Worm (Caenorhabditis elegans): ENCODE measurements around the gene mcat-1.

Gene mcat-1

ce11 chrII:73329-73728, 18.0 kb downstream of the mcat-1 start:
- TF ChIP-seq W03F9.2 (tag; optimal IDR thresholded peaks at IDR 0.05) (no peak), him-1 (tag; optimal IDR thresholded peaks at IDR 0.05) (no peak), dao-5 (tag; optimal IDR thresholded peaks at IDR 0.05) (no peak)

- TF ChIP-seq W03F9.2 (tag; optimal IDR thresholded peaks at IDR 0.05) (no peak), dao-5 (tag; optimal IDR thresholded peaks at IDR 0.05) (no peak), him-1 (tag; optimal IDR thresholded peaks at IDR 0.05) (no peak)
These were observed 22.0 kb downstream of the mcat-1 start, which contains the start of gene egl-26 for ce11 chrII:69354-69753. egl-26 (plus strand) TSS chrII:69654.

DNA sequence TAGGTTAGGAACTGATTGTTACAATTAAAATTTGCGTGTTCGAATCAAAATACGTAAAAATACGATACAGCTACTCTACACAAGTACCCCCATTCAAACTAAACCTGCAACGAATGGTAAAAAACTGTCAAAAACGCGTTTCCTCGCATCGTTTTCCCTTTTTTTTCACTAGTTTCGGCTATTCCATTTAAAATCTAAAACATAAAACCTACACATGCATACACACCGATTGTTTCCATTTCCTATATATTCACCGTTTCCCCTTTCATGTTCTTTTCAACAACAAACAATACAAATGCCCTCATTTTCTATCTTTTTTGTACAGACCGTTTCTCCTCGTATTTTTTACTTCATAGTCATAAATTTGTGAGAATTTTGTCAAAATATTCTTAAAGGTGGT, 22.6 kb downstream of the mcat-1 start:
- TF ChIP-seq dao-5 (tag; optimal IDR thresholded peaks at IDR 0.05) (no peak), W03F9.2 (tag; optimal IDR thresholded peaks at IDR 0.05) (no peak), him-1 (tag; optimal IDR thresholded peaks at IDR 0.05) (no peak)

DNA sequence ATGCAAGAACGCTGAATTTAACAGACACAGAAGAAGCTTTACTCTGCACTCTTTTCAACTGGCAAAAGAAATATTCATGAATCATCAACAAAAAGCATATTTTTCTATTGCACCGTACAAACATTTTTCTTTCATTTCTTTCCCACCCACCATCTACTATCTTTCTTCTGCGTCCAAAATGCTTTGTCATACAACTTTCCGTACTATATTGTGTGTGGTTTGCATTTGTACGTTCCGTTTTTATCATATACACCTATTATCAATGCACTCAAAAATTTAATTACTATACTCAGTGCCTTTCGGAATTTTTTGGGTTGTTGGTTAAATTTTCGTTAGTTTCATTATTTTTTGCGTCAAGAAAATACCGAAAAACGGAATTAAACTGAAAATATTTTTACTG, 23.7 kb downstream of the mcat-1 start:
- TF ChIP-seq dao-5 (tag; optimal IDR thresholded peaks at IDR 0.05) (no peak), W03F9.2 (tag; optimal IDR thresholded peaks at IDR 0.05) (no peak), him-1 (tag; optimal IDR thresholded peaks at IDR 0.05) (no peak)

DNA sequence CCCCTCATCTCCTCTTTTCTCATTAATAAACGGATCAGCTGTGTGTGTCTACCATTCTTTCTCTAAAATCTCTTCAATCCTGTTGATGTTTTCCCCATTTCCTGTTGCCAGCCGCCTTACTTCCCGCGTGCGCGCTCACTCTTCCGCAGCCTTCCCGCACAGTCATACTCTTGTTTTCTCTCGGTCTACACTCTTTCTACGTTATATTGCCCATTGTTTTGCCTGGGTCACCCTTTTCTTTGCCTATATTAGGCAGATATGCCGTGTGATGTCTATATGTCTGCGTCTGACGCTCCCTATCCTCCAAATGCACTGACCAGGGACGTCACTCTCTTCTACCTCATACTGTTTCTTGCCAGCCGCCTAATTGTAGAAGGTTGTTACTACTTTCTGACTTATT, 25.0 kb downstream of the mcat-1 start:
- TF ChIP-seq him-1 (tag; optimal IDR thresholded peaks at IDR 0.05) (no peak), W03F9.2 (tag; optimal IDR thresholded peaks at IDR 0.05) (no peak), dao-5 (tag; optimal IDR thresholded peaks at IDR 0.05) (no peak)

ce11 chrII:65484-65883, 25.8 kb downstream of the mcat-1 start:
- no peak for TF ChIP-seq him-1 (tag; optimal IDR thresholded peaks at IDR 0.05)
- TF ChIP-seq dao-5 (tag; optimal IDR thresholded peaks at IDR 0.05), result no peak
- no peak for TF ChIP-seq W03F9.2 (tag; optimal IDR thresholded peaks at IDR 0.05)

- TF ChIP-seq W03F9.2 (tag; optimal IDR thresholded peaks at IDR 0.05) (no peak), dao-5 (tag; optimal IDR thresholded peaks at IDR 0.05) (no peak), him-1 (tag; optimal IDR thresholded peaks at IDR 0.05) (no peak)
These were observed 30.3 kb downstream of the mcat-1 start, which contains the start of gene C23H3.2 for ce11 chrII:61013-61412. C23H3.2 (plus strand) TSS chrII:61313.

DNA sequence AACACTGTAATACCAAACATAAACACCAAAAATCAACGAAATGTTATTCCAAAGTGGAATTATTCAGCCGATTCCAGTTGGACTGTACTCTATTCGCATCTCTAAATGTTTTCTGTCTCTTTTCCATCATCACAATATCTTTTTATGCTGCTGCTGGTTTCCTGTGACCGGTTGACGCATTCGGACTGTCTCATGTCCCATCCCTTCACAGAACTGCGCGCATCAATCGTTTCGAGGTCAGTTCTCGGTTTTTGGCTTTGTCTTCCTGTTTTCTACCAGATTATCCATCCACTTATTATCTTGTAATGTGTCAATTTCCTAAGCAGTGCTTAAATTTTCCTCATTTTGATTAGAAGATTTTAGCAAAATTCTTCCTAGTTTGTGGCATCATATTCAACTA, 31.3 kb downstream of the mcat-1 start:
- TF ChIP-seq W03F9.2 (tag; optimal IDR thresholded peaks at IDR 0.05), result no peak
- no peak for TF ChIP-seq him-1 (tag; optimal IDR thresholded peaks at IDR 0.05)
- no peak for TF ChIP-seq dao-5 (tag; optimal IDR thresholded peaks at IDR 0.05)

ce11 chrII:57873-58272, 33.4 kb downstream of the mcat-1 start:
- TF ChIP-seq dao-5 (tag; optimal IDR thresholded peaks at IDR 0.05), result no peak
- TF ChIP-seq W03F9.2 (tag; optimal IDR thresholded peaks at IDR 0.05), result no peak
- TF ChIP-seq him-1 (tag; optimal IDR thresholded peaks at IDR 0.05), result no peak

DNA sequence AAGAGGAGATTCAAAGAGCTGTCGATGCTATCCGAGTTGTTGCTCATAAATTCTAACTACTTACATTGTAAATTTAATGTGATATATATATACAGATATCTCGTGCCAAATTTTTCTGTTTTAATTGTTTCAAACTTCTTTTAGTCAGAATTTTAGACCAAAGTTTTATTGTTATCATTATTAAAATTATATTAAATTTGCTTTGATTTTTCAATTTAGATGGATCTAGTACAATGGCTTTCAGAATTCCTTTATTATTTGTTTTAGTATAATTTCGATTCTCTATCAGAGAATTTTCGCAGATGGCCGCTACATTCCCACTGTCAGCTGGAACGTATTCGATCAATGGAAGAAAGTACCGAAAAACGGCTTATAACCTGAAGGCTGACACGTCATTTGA, 33.9 kb downstream of the mcat-1 start, which contains the start of gene ascc-1:
Gene ascc-1 (plus strand): TSS at position 301 of the 400 bp plus-strand sequence.
- TF ChIP-seq W03F9.2 (tag; optimal IDR thresholded peaks at IDR 0.05) (no peak), him-1 (tag; optimal IDR thresholded peaks at IDR 0.05) (no peak), dao-5 (tag; optimal IDR thresholded peaks at IDR 0.05) (no peak)

DNA sequence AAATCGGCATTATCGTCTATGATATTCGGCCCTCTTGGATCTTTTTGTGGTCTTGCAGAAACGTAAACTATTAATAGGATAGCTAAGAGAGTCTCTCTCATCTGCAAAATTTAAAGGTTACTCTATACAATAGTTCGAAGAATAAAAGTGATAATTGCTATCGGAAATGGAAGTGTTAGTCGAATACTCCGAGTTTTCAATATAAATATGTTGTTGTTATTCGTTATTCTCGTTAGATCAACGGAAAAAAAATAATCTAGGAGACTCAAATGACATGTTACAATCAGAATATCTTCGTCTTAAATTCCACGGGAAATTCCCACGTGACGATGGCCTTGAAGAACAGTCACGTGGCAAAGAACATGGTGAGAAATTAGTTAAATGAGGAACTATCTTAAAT, 36.1 kb downstream of the mcat-1 start, which contains the start of gene tre-5:
Gene tre-5 (minus strand): TSS at position 101 of the 400 bp plus-strand sequence.
- TF ChIP-seq dao-5 (tag; optimal IDR thresholded peaks at IDR 0.05) (no peak), W03F9.2 (tag; optimal IDR thresholded peaks at IDR 0.05) (no peak), him-1 (tag; optimal IDR thresholded peaks at IDR 0.05) (no peak)

ce11 chrII:51352-51751, 40.0 kb downstream of the mcat-1 start, which contains the start of gene sptl-1:
sptl-1 (plus strand) TSS chrII:51652.
- no peak for TF ChIP-seq dao-5 (tag; optimal IDR thresholded peaks at IDR 0.05)
- TF ChIP-seq him-1 (tag; optimal IDR thresholded peaks at IDR 0.05), result no peak
- no peak for TF ChIP-seq W03F9.2 (tag; optimal IDR thresholded peaks at IDR 0.05)

DNA sequence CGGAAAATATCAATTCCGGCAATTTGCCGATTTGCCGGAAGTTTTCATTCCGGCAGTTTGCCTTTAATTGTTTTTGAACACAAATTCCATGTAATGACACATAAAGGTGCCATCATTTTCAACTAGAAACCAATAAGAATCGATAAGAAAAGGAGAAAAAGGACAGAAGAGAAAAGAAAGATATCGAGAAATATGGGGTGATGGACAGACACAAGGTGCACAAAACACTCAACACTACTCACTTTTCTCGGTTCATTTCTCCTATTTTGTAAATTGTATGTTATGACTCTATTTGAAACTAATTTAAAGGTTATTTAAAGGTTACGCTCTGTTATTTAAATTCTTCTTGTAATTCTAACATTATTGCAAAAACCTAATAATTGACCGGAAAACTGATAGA, 40.5 kb downstream of the mcat-1 start:
- TF ChIP-seq him-1 (tag; optimal IDR thresholded peaks at IDR 0.05), result no peak
- no peak for TF ChIP-seq dao-5 (tag; optimal IDR thresholded peaks at IDR 0.05)
- TF ChIP-seq W03F9.2 (tag; optimal IDR thresholded peaks at IDR 0.05), result no peak

DNA sequence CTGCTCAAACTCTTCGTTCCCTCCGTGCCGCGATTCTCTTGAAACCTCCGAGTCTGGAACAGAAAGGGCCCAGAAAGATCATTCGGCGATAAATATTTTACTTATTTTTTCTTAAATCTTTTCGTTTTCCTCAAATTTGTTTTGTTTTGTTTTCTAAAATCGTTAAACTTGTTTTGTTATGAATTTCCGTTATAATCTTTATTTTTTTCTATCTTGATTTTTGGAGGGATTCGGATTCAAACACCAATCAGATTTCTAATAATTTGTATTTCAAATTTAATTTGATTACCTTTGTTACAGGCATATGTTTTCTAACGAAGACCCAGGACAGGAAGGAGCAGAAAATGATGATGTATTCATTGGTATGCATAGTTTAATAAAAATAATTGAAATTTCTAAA, 44.0 kb downstream of the mcat-1 start, which contains the start of gene C23H3.5:
Gene C23H3.5 (plus strand): TSS at position 301 of the 400 bp plus-strand sequence.
- TF ChIP-seq W03F9.2 (tag; optimal IDR thresholded peaks at IDR 0.05) (no peak), him-1 (tag; optimal IDR thresholded peaks at IDR 0.05) (no peak), dao-5 (tag; optimal IDR thresholded peaks at IDR 0.05) (no peak)

DNA sequence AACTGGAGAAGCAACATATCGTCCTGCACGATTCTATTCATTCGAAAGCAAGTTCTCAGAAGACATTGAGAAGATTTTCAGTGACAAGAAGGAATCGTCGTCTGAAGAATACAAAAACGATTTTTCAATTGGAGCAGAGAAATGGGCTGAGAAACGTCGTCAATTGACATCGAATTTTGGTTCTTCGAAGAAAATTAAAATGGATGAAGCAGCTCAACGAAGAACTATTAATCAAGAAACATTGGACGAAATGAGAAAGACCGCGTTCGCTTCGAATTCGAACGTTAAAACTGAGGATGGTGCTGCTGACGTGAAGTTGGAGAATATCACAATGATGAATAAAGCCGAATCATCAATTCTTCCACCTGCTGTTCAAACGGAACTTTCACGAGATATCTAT, 45.2 kb downstream of the mcat-1 start, which contains the start of gene rpt-4:
Gene rpt-4 (minus strand): TSS at position 101 of the 400 bp plus-strand sequence.
- TF ChIP-seq him-1 (tag; optimal IDR thresholded peaks at IDR 0.05) (no peak), dao-5 (tag; optimal IDR thresholded peaks at IDR 0.05) (no peak), W03F9.2 (tag; optimal IDR thresholded peaks at IDR 0.05) (no peak)
